Fruit fly (Drosophila melanogaster): ENCODE results near the gene qua.

DNA sequence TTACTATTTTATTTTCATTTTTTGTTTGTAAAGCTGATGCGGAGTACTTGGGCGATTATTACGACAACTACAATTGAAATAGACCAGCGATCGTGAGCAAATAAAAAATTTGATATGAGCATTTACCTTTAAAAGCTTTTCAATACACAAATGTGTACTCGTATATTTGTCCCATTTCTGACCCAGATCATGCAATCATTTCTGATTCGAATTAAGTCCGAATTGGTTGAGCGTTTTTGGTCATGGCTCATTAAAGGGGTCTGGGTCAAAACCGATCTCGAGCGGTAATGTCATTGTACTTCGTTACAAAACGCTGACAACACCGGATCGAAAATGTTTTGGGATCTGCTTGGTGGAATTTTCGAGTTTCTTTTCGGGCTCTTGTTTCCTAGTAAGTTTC lies 10.7 kb downstream of the qua start, which contains the start of gene CG43220:
- TF ChIP-seq fru (GFP tag; optimal IDR thresholded peaks at IDR 0.05) = no peak
- no peak for TF ChIP-seq Dif (GFP tag; optimal IDR thresholded peaks at IDR 0.05; ENCODE audit: partially characterized antibody)
- no peak for TF ChIP-seq N (GFP tag; optimal IDR thresholded peaks at IDR 0.05)
- TF ChIP-seq Sp1 (GFP tag; optimal IDR thresholded peaks at IDR 0.05) = no peak
- TF ChIP-seq Myc (optimal IDR thresholded peaks at IDR 0.05) = no peak
- TF ChIP-seq dsf (GFP tag; optimal IDR thresholded peaks at IDR 0.05; ENCODE audit: borderline replicate concordance) = no peak
- TF ChIP-seq HLH106 (tag; optimal IDR thresholded peaks at IDR 0.05) = no peak
- TF ChIP-seq pan (optimal IDR thresholded peaks at IDR 0.05) = no peak
- no peak for TF ChIP-seq Abd-B (GFP tag; optimal IDR thresholded peaks at IDR 0.05)
- TF ChIP-seq Rel (GFP tag; optimal IDR thresholded peaks at IDR 0.05) = no peak
- no peak for TF ChIP-seq Rel (tag; optimal IDR thresholded peaks at IDR 0.05)
- TF ChIP-seq brk (GFP tag; optimal IDR thresholded peaks at IDR 0.05) = no peak
- TF ChIP-seq psq (GFP tag; optimal IDR thresholded peaks at IDR 0.05) = no peak
- TF ChIP-seq jim (GFP tag; optimal IDR thresholded peaks at IDR 0.05) = no peak
- no peak for TF ChIP-seq Hr83 (GFP tag; optimal IDR thresholded peaks at IDR 0.05; ENCODE audit: poor library complexity, severe bottlenecking)

Measured in whole organism, wandering third instar larva.